Fruit fly (Drosophila melanogaster) whole organism, prepupa: ENCODE data around the gene Rcd-1.

Experiments used
- Blimp-1 ChIP-seq: fragments of 200-800 bp; sonication (Bioruptor generic); optimal IDR thresholded peaks from 3 replicates; lab custom pipeline; 2017; ENCODE audit warnings: missing biosample characterization, missing genetic modification characterization, mild to moderate bottlenecking, moderate library complexity, missing genetic modification reagents
- CG10631 ChIP-seq: fragments of 200-800 bp; sonication (Bioruptor generic); optimal IDR thresholded peaks from 2 replicates; lab custom pipeline; 2016; ENCODE audit warnings: missing biosample characterization, missing genetic modification characterization
- CG10669 ChIP-seq: fragments of 200-800 bp; sonication (Bioruptor generic); optimal IDR thresholded peaks from 3 replicates; lab custom pipeline; 2018; ENCODE audit warnings: missing biosample characterization, mild to moderate bottlenecking, missing genetic modification characterization, moderate library complexity
- CG11762 ChIP-seq: fragments of 200-800 bp; sonication (Bioruptor generic); optimal IDR thresholded peaks from 3 replicates; lab custom pipeline; 2016; ENCODE audit warnings: missing biosample characterization, missing genetic modification characterization; ENCODE audit not compliant: insufficient read depth
- CG11902 ChIP-seq: fragments of 200-800 bp; sonication (Bioruptor generic); optimal IDR thresholded peaks from 3 replicates; lab custom pipeline; 2016; ENCODE audit warnings: missing biosample characterization, missing genetic modification characterization
- CG15336 ChIP-seq: fragments of 200-800 bp; sonication (Bioruptor generic); IDR thresholded peaks from 2 replicates; pipeline ENCODE4 v1.3.6; 2022; ENCODE audit warnings: missing biosample characterization, missing genetic modification characterization
- CG3032 ChIP-seq: fragments of 200-800 bp; optimal IDR thresholded peaks from 2 replicates; lab custom pipeline; 2019; ENCODE audit warnings: missing biosample characterization, mild to moderate bottlenecking, missing genetic modification characterization, moderate library complexity
- CG31627 ChIP-seq: fragments of 200-800 bp; sonication (Bioruptor generic); optimal IDR thresholded peaks from 3 replicates; lab custom pipeline; 2016; ENCODE audit warnings: missing biosample characterization, missing genetic modification characterization
- CG32006 ChIP-seq: fragments of 200-800 bp; sonication (Bioruptor generic); optimal IDR thresholded peaks from 3 replicates; lab custom pipeline; 2017; ENCODE audit warnings: missing biosample characterization, mild to moderate bottlenecking, missing genetic modification characterization
- CG34406 ChIP-seq: fragments of 200-800 bp; sonication (Bioruptor generic); optimal IDR thresholded peaks from 3 replicates; lab custom pipeline; 2016; ENCODE audit warnings: missing biosample characterization, missing genetic modification characterization
- CG3919 ChIP-seq: fragments of 200-800 bp; sonication (Bioruptor generic); optimal IDR thresholded peaks from 3 replicates; lab custom pipeline; 2016; ENCODE audit warnings: missing biosample characterization, missing genetic modification characterization
- CG4318 ChIP-seq: fragments of 200-800 bp; sonication (Bioruptor generic); optimal IDR thresholded peaks from 3 replicates; lab custom pipeline; 2017; ENCODE audit warnings: missing biosample characterization, mild to moderate bottlenecking, missing genetic modification characterization
- CG6163 ChIP-seq: fragments of 200-800 bp; sonication (Bioruptor generic); IDR thresholded peaks from 3 replicates; pipeline ENCODE4 v1.3.6; 2022; ENCODE audit warnings: missing biosample characterization, missing genetic modification characterization
- CG6276 ChIP-seq: fragments of 200-800 bp; sonication (Bioruptor generic); optimal IDR thresholded peaks from 2 replicates; lab custom pipeline; 2017; ENCODE audit warnings: missing biosample characterization, mild to moderate bottlenecking, missing genetic modification characterization
- CG6792 ChIP-seq: fragments of 200-800 bp; sonication (Bioruptor generic); optimal IDR thresholded peaks from 3 replicates; lab custom pipeline; 2016; ENCODE audit warnings: missing biosample characterization, missing genetic modification characterization
- CG6854 ChIP-seq: fragments of 200-800 bp; sonication (Bioruptor generic); optimal IDR thresholded peaks from 2 replicates; lab custom pipeline; 2017; ENCODE audit warnings: missing biosample characterization, mild to moderate bottlenecking, missing genetic modification characterization
- CG7368 ChIP-seq: fragments of 200-800 bp; sonication (Bioruptor generic); optimal IDR thresholded peaks from 3 replicates; lab custom pipeline; 2016; ENCODE audit warnings: missing biosample characterization, missing genetic modification characterization
- CG8119 ChIP-seq: fragments of 200-800 bp; sonication (Bioruptor generic); IDR thresholded peaks from 3 replicates; pipeline ENCODE4 v1.3.6; 2022; ENCODE audit warnings: missing biosample characterization, missing genetic modification characterization
- CG8319 ChIP-seq: fragments of 200-800 bp; sonication (Bioruptor generic); optimal IDR thresholded peaks from 3 replicates; lab custom pipeline; 2016; ENCODE audit warnings: missing biosample characterization, missing genetic modification characterization
- CG8632 ChIP-seq: fragments of 200-800 bp; sonication (Bioruptor generic); optimal IDR thresholded peaks from 3 replicates; lab custom pipeline; 2016; ENCODE audit warnings: missing biosample characterization, missing genetic modification characterization
- CG9139 ChIP-seq: fragments of 200-800 bp; sonication (Bioruptor generic); optimal IDR thresholded peaks from 3 replicates; lab custom pipeline; 2017; ENCODE audit warnings: missing biosample characterization, mild to moderate bottlenecking, missing genetic modification characterization
- Eip75B ChIP-seq: fragments of 200-800 bp; sonication (Bioruptor generic); optimal IDR thresholded peaks from 3 replicates; lab custom pipeline; 2016; ENCODE audit warnings: missing biosample characterization, missing genetic modification characterization
- Ets21C ChIP-seq: fragments of 200-800 bp; sonication (Bioruptor generic); optimal IDR thresholded peaks from 3 replicates; lab custom pipeline; 2016; ENCODE audit warnings: missing biosample characterization, missing genetic modification characterization
- Ets96B ChIP-seq: fragments of 200-800 bp; optimal IDR thresholded peaks from 2 replicates; lab custom pipeline; 2019; ENCODE audit warnings: missing biosample characterization, mild to moderate bottlenecking, missing genetic modification characterization, moderate library complexity
- Gug ChIP-seq: fragments of 200-800 bp; sonication (Bioruptor generic); IDR thresholded peaks from 2 replicates; pipeline ENCODE4 v1.3.6; 2022; ENCODE audit warnings: missing biosample characterization, missing genetic modification characterization
- Hr38 ChIP-seq: sonication (Bioruptor generic); optimal IDR thresholded peaks from 2 replicates; lab custom pipeline; 2016; ENCODE audit warnings: missing biosample characterization, missing genetic modification characterization
- Hr39 ChIP-seq: fragments of 200-800 bp; sonication (Bioruptor generic); optimal IDR thresholded peaks from 2 replicates; lab custom pipeline; 2016; ENCODE audit warnings: missing biosample characterization, missing genetic modification characterization
- Hr4 ChIP-seq: fragments of 200-800 bp; sonication (Bioruptor generic); optimal IDR thresholded peaks from 3 replicates; lab custom pipeline; 2016; ENCODE audit warnings: missing biosample characterization, missing genetic modification characterization
- Lpt ChIP-seq: fragments of 200-800 bp; sonication (Bioruptor generic); optimal IDR thresholded peaks from 3 replicates; lab custom pipeline; 2016; ENCODE audit warnings: missing biosample characterization, missing genetic modification characterization
- Met ChIP-seq: fragments of 200-800 bp; sonication (Bioruptor generic); optimal IDR thresholded peaks from 3 replicates; lab custom pipeline; 2016; ENCODE audit warnings: missing biosample characterization, missing genetic modification characterization
- OdsH ChIP-seq: fragments of 200-800 bp; sonication (Bioruptor generic); optimal IDR thresholded peaks from 3 replicates; lab custom pipeline; 2016; ENCODE audit warnings: missing biosample characterization, missing genetic modification characterization
- Smox ChIP-seq: fragments of 200-800 bp; sonication (Bioruptor generic); optimal IDR thresholded peaks from 3 replicates; lab custom pipeline; 2016; ENCODE audit warnings: missing biosample characterization, missing genetic modification characterization
- Sox102F ChIP-seq: fragments of 200-800 bp; sonication (Bioruptor generic); optimal IDR thresholded peaks from 2 replicates; lab custom pipeline; 2016; ENCODE audit warnings: missing biosample characterization, mild to moderate bottlenecking, missing genetic modification characterization
- Sox14 ChIP-seq: fragments of 200-800 bp; sonication (Bioruptor generic); optimal IDR thresholded peaks from 3 replicates; lab custom pipeline; 2016; ENCODE audit warnings: missing biosample characterization, missing genetic modification characterization
- Sox15 ChIP-seq: fragments of 200-800 bp; sonication (Bioruptor generic); optimal IDR thresholded peaks from 3 replicates; lab custom pipeline; 2016; ENCODE audit warnings: missing biosample characterization, missing genetic modification characterization
- achi ChIP-seq: fragments of 200-800 bp; sonication (Bioruptor generic); optimal IDR thresholded peaks from 3 replicates; lab custom pipeline; 2016; ENCODE audit warnings: missing biosample characterization, missing genetic modification characterization
- cyc ChIP-seq: fragments of 200-800 bp; sonication (Bioruptor generic); optimal IDR thresholded peaks from 3 replicates; lab custom pipeline; 2016; ENCODE audit warnings: missing biosample characterization, missing genetic modification characterization
- dsx ChIP-seq: fragments of 200-800 bp; optimal IDR thresholded peaks from 3 replicates; lab custom pipeline; 2019; ENCODE audit warnings: missing biosample characterization, mild to moderate bottlenecking, missing genetic modification characterization, moderate library complexity; ENCODE audit not compliant: poor library complexity, severe bottlenecking
- fd59A ChIP-seq: fragments of 200-800 bp; sonication (Bioruptor generic); optimal IDR thresholded peaks from 2 replicates; lab custom pipeline; 2017; ENCODE audit warnings: missing biosample characterization, mild to moderate bottlenecking, missing genetic modification characterization, missing genetic modification reagents
- fd85E ChIP-seq: fragments of 200-800 bp; sonication (Bioruptor generic); optimal IDR thresholded peaks from 3 replicates; lab custom pipeline; 2016; ENCODE audit warnings: missing biosample characterization, missing genetic modification characterization
- fkh ChIP-seq: fragments of 200-800 bp; sonication (Bioruptor generic); optimal IDR thresholded peaks from 3 replicates; lab custom pipeline; 2017; ENCODE audit warnings: missing biosample characterization, mild to moderate bottlenecking, missing genetic modification characterization, moderate library complexity
- lz ChIP-seq: fragments of 200-800 bp; sonication (Bioruptor generic); optimal IDR thresholded peaks from 3 replicates; lab custom pipeline; 2016; ENCODE audit warnings: missing biosample characterization, missing genetic modification characterization
- net ChIP-seq: fragments of 200-800 bp; sonication (Bioruptor generic); optimal IDR thresholded peaks from 3 replicates; lab custom pipeline; 2016; ENCODE audit warnings: missing biosample characterization, missing genetic modification characterization
- pdm3 ChIP-seq: fragments of 200-800 bp; sonication (Bioruptor generic); optimal IDR thresholded peaks from 3 replicates; lab custom pipeline; 2016; ENCODE audit warnings: missing biosample characterization, missing genetic modification characterization
- salr ChIP-seq, 2 experiments: fragments of 200-800 bp; sonication (Bioruptor generic); optimal IDR thresholded peaks; 3 replicates each; lab custom pipeline; 2016 to 2018; ENCODE audit warnings: missing biosample characterization in 2 of 2, missing genetic modification characterization in 2 of 2, mild to moderate bottlenecking in 1 of 2
- spab ChIP-seq: fragments of 200-800 bp; sonication (Bioruptor generic); optimal IDR thresholded peaks from 2 replicates; lab custom pipeline; 2017; ENCODE audit warnings: missing biosample characterization, mild to moderate bottlenecking, missing genetic modification characterization, missing genetic modification reagents
- svp ChIP-seq: fragments of 200-800 bp; sonication (Bioruptor generic); peaks from one replicate; lab custom pipeline; 2016; ENCODE audit warnings: missing biosample characterization, missing genetic modification characterization
- topi ChIP-seq: fragments of 200-800 bp; sonication (Bioruptor generic); optimal IDR thresholded peaks from 3 replicates; lab custom pipeline; 2016; ENCODE audit warnings: missing biosample characterization, missing genetic modification characterization

Gene Rcd-1

dm6 chrX:19665684-19666141, 27.1 kb downstream of the Rcd-1 start (continued):
- peak; percentile 23 for TF ChIP-seq OdsH
- peak; percentile 93 for TF ChIP-seq svp (GFP tag; lab: Kevin White, UChicago)
- no peak for TF ChIP-seq Sox102F (GFP tag; lab: Kevin White, UChicago)
- peak; percentile 36 for TF ChIP-seq pdm3 (GFP tag; lab: Kevin White, UChicago)
- TF ChIP-seq CG8119 (GFP tag; lab: Robert Waterston, UW), result 0 out of 3 replicates have a peak, but pooled peaks have one; percentile 27
- TF ChIP-seq CG11902 (GFP tag; lab: Kevin White, UChicago), result peak; percentile 92
- TF ChIP-seq CG8632 (GFP tag; lab: Kevin White, UChicago), result no peak
- peak; percentile 56 for TF ChIP-seq CG31627 (GFP tag; lab: Kevin White, UChicago)
- TF ChIP-seq, all 60 proteins: peak for 38

- TF ChIP-seq CG3032 (tag; lab: Kevin White, UChicago) (peak; percentile 36), CG6276 (GFP tag; lab: Kevin White, UChicago) (no peak), Lpt (GFP tag; lab: Kevin White, UChicago) (peak; percentile 26), CG11762 (GFP tag; lab: Kevin White, UChicago) (peak; percentile 18), CG8319 (GFP tag; lab: Kevin White, UChicago) (no peak), net (GFP tag; lab: Kevin White, UChicago) (peak; percentile 44), CG34406 (GFP tag; lab: Kevin White, UChicago) (peak; percentile 4), CG6854 (GFP tag; lab: Kevin White, UChicago) (peak; percentile 33), CG6163 (peak; percentile 71), Gug (GFP tag; lab: Robert Waterston, UW) (peak; percentile 49; the same call in 1 of the 2 replicates), Sox15 (GFP tag; lab: Kevin White, UChicago) (peak; percentile 19), CG3919 (GFP tag; lab: Kevin White, UChicago) (peak; percentile 49), pdm3 (GFP tag; lab: Kevin White, UChicago) (peak; percentile 67), CG32006 (GFP tag; lab: Kevin White, UChicago) (peak; percentile 55), CG10669 (GFP tag; lab: Kevin White, UChicago) (peak; percentile 40), fd85E (GFP tag; lab: Kevin White, UChicago) (no peak), spab (GFP tag; lab: Kevin White, UChicago) (peak; percentile 2), OdsH (peak; percentile 39), Eip75B (GFP tag; lab: Kevin White, UChicago) (peak; percentile 53), CG11902 (GFP tag; lab: Kevin White, UChicago) (peak; percentile 89), Sox14 (peak; percentile 65), Ets96B (tag; lab: Kevin White, UChicago) (peak; percentile 38), CG15336 (peak; percentile 43; the same call in 1 of the 2 replicates), svp (GFP tag; lab: Kevin White, UChicago) (peak; percentile 91), CG8632 (GFP tag; lab: Kevin White, UChicago) (peak; percentile 36), Blimp-1 (no peak), CG9139 (GFP tag; lab: Kevin White, UChicago) (no peak), Sox102F (GFP tag; lab: Kevin White, UChicago) (peak; percentile 49), CG31627 (GFP tag; lab: Kevin White, UChicago) (peak; percentile 60), Smox (GFP tag; lab: Kevin White, UChicago) (peak; percentile 57), lz (GFP tag; lab: Kevin White, UChicago) (peak; percentile 67), fd59A (GFP tag; lab: Kevin White, UChicago) (peak; percentile 9), topi (GFP tag; lab: Kevin White, UChicago) (peak; percentile 66), CG7368 (GFP tag; lab: Kevin White, UChicago) (peak; percentile 4), dsx (GFP tag; lab: Kevin White, UChicago) (peak; percentile 6), achi (GFP tag; lab: Kevin White, UChicago) (peak; percentile 43), CG6792 (GFP tag; lab: Kevin White, UChicago) (peak; percentile 49), Ets21C (GFP tag; lab: Kevin White, UChicago) (peak; percentile 60), salr (GFP tag; optimal IDR thresholded peaks at IDR 0.05; lab: Kevin White, UChicago) (peak in 1 of 2 experiments; percentile 30), Hr39 (peak; percentile 73), Hr38 (no peak), CG10631 (GFP tag; lab: Kevin White, UChicago) (no peak), CG8119 (GFP tag; lab: Robert Waterston, UW) (no peak), Hr4 (GFP tag; lab: Kevin White, UChicago) (peak; percentile 59), Met (GFP tag; lab: Kevin White, UChicago) (peak; percentile 72), fkh (GFP tag; lab: Kevin White, UChicago) (peak; percentile 44), CG4318 (GFP tag; lab: Kevin White, UChicago) (peak; percentile 17), cyc (peak; percentile 72)
Measured at dm6 chrX:19666991-19667409, 28.4 kb downstream of the Rcd-1 start, which contains the start of gene Zw. Zw (plus strand) TSS chrX:19667252.
